Fruit fly (Drosophila melanogaster) whole organism, embryonic: Measurements from ENCODE around the gene CG7530.
A peak's percentile ranks its signal among the peaks of the same experiment; 100 is the strongest.

Source experiments
- Aef1 ChIP-seq: fragments of 200-800 bp; sonication (Bioruptor generic); IDR thresholded peaks from 3 replicates; pipeline ENCODE4 v1.3.6; 2022; ENCODE audit warnings: missing biosample characterization, missing genetic modification characterization
- Asciz ChIP-seq: fragments of 200-800 bp; sonication (Bioruptor generic); optimal IDR thresholded peaks from 2 replicates; lab custom pipeline; 2017; ENCODE audit warnings: missing biosample characterization, mild to moderate bottlenecking, missing genetic modification characterization, missing genetic modification reagents
- CG14860 ChIP-seq: fragments of 200-800 bp; sonication (Bioruptor generic); IDR thresholded peaks from 3 replicates; pipeline ENCODE4 v1.3.6; 2022; ENCODE audit warnings: missing biosample characterization, missing genetic modification characterization; ENCODE audit not compliant: partially characterized antibody
- CG17568 ChIP-seq: fragments of 200-800 bp; sonication (Bioruptor generic); optimal IDR thresholded peaks from 2 replicates; lab custom pipeline; 2018; ENCODE audit warnings: missing biosample characterization, mild to moderate bottlenecking, missing genetic modification characterization, moderate library complexity
- CG17612 ChIP-seq: fragments of 200-800 bp; sonication (Bioruptor generic); IDR thresholded peaks from 2 replicates; pipeline ENCODE4 v1.3.6; 2022; ENCODE audit warnings: missing biosample characterization, missing genetic modification characterization
- CG30431 ChIP-seq: fragments of 200-800 bp; sonication (Bioruptor generic); optimal IDR thresholded peaks from 2 replicates; lab custom pipeline; 2017; ENCODE audit warnings: missing biosample characterization, missing genetic modification characterization
- CG31224 ChIP-seq: fragments of 200-800 bp; sonication (Bioruptor generic); IDR thresholded peaks from 2 replicates; pipeline ENCODE4 v1.3.6; 2022; ENCODE audit warnings: missing biosample characterization, missing genetic modification characterization
- CG6689 ChIP-seq: fragments of 200-800 bp; sonication (Bioruptor generic); IDR thresholded peaks from 2 replicates; pipeline ENCODE4 v1.3.6; 2022; ENCODE audit warnings: missing biosample characterization, missing genetic modification characterization
- CG6765 ChIP-seq: fragments of 200-800 bp; sonication (Bioruptor generic); optimal IDR thresholded peaks from 3 replicates; lab custom pipeline; 2017; ENCODE audit warnings: missing biosample characterization, mild to moderate bottlenecking, missing genetic modification characterization
- CG7745 ChIP-seq: fragments of 200-800 bp; sonication (Bioruptor generic); optimal IDR thresholded peaks from 2 replicates; lab custom pipeline; 2018; ENCODE audit warnings: missing biosample characterization, mild to moderate bottlenecking, missing genetic modification characterization, moderate library complexity
- CG9876 ChIP-seq: fragments of 200-800 bp; sonication (Bioruptor generic); optimal IDR thresholded peaks from 2 replicates; lab custom pipeline; 2016; ENCODE audit warnings: missing biosample characterization, missing genetic modification characterization
- CG9932 ChIP-seq: fragments of 200-800 bp; sonication (Bioruptor generic); IDR thresholded peaks from 2 replicates; pipeline ENCODE4 v1.3.6; 2022; ENCODE audit warnings: missing biosample characterization, missing genetic modification characterization
- CTCF ChIP-seq: fragments of 200-800 bp; sonication (Bioruptor generic); optimal IDR thresholded peaks from 2 replicates; lab custom pipeline; 2017; ENCODE audit warnings: missing biosample characterization, mild to moderate bottlenecking, missing genetic modification characterization, moderate library complexity
- Dek ChIP-seq: fragments of 200-800 bp; sonication (Bioruptor generic); optimal IDR thresholded peaks from 3 replicates; lab custom pipeline; 2019; ENCODE audit warnings: missing biosample characterization, mild to moderate bottlenecking, missing genetic modification characterization, moderate library complexity
- HHEX ChIP-seq: fragments of 200-800 bp; sonication (Bioruptor generic); optimal IDR thresholded peaks from 3 replicates; lab custom pipeline; 2017; ENCODE audit warnings: missing biosample characterization, mild to moderate bottlenecking, missing genetic modification characterization, missing genetic modification reagents
- Hmr ChIP-seq: fragments of 200-800 bp; sonication (Bioruptor generic); optimal IDR thresholded peaks from 3 replicates; lab custom pipeline; 2017; ENCODE audit warnings: mild to moderate bottlenecking, missing biosample characterization, missing genetic modification reagents, missing genetic modification characterization
- Med ChIP-seq: fragments of 200-800 bp; sonication (Bioruptor generic); peaks from one replicate; lab custom pipeline; 2016; ENCODE audit warnings: missing biosample characterization, missing genetic modification characterization, mild to moderate bottlenecking, inconsistent platforms, moderate library complexity
- Neu2 ChIP-seq: fragments of 200-800 bp; sonication (Bioruptor generic); optimal IDR thresholded peaks from 3 replicates; lab custom pipeline; 2016; ENCODE audit warnings: missing biosample characterization, missing genetic modification characterization, borderline replicate concordance
- Six4 ChIP-seq: fragments of 200-800 bp; sonication (Bioruptor generic); optimal IDR thresholded peaks from 2 replicates; lab custom pipeline; 2016; ENCODE audit warnings: missing biosample characterization, missing genetic modification characterization
- Stat92E ChIP-seq, 3 experiments: fragments of >200 bp in 2 of 3; fragments of 200-800 bp in 1 of 3; sonication (Bioruptor generic) in 1 of 3; optimal IDR thresholded peaks; 2 replicates each; lab custom pipeline; 2017 to 2019; ENCODE audit warnings: missing biosample characterization in 3 of 3, missing genetic modification characterization in 3 of 3, mild to moderate bottlenecking in 1 of 3, moderate library complexity in 1 of 3
- ase ChIP-seq: fragments of 200-800 bp; sonication (Bioruptor generic); IDR thresholded peaks from 3 replicates; pipeline ENCODE4 v1.3.6; 2022; ENCODE audit warnings: missing biosample characterization, missing genetic modification characterization
- bowl ChIP-seq: fragments of 200-800 bp; sonication (Bioruptor generic); IDR thresholded peaks from 2 replicates; pipeline ENCODE4 v1.3.6; 2022; ENCODE audit warnings: missing biosample characterization, missing genetic modification characterization
- chinmo ChIP-seq: fragments of 200-800 bp; sonication (Bioruptor generic); IDR thresholded peaks from 4 replicates; pipeline ENCODE4 v1.3.6; 2022; ENCODE audit warnings: missing biosample characterization, missing genetic modification characterization; ENCODE audit not compliant: partially characterized antibody
- chm ChIP-seq: fragments of 200-800 bp; sonication (Bioruptor generic); IDR thresholded peaks from 2 replicates; pipeline ENCODE4 v1.3.6; 2022; ENCODE audit warnings: missing biosample characterization, missing genetic modification characterization
- corto ChIP-seq: fragments of 200-800 bp; sonication (Bioruptor generic); optimal IDR thresholded peaks from 2 replicates; lab custom pipeline; 2016; ENCODE audit warnings: missing biosample characterization, mild to moderate bottlenecking, missing genetic modification characterization, moderate library complexity
- crol ChIP-seq: fragments of 200-800 bp; sonication (Bioruptor generic); IDR thresholded peaks from 2 replicates; pipeline ENCODE4 v1.3.6; 2022; ENCODE audit warnings: missing biosample characterization, missing genetic modification characterization
- emc ChIP-seq: fragments of 200-800 bp; sonication (Bioruptor generic); optimal IDR thresholded peaks from 2 replicates; lab custom pipeline; 2016; ENCODE audit warnings: missing biosample characterization, missing genetic modification characterization
- eve ChIP-seq, 2 experiments: fragments of >200 bp; optimal IDR thresholded peaks; 2 replicates each; lab custom pipeline; 2017; ENCODE audit warnings: missing biosample characterization in 2 of 2, missing genetic modification characterization in 2 of 2
- exex ChIP-seq: fragments of 200-800 bp; sonication (Bioruptor generic); optimal IDR thresholded peaks from 4 replicates; lab custom pipeline; 2018; ENCODE audit warnings: missing biosample characterization, mild to moderate bottlenecking, missing genetic modification characterization, moderate library complexity
- grau ChIP-seq: fragments of 200-800 bp; optimal IDR thresholded peaks from 3 replicates; lab custom pipeline; 2019; ENCODE audit warnings: missing biosample characterization, mild to moderate bottlenecking, missing genetic modification characterization, moderate library complexity
- hb ChIP-seq: fragments of 200-800 bp; sonication (Bioruptor generic); IDR thresholded peaks from 3 replicates; pipeline ENCODE4 v1.3.6; 2022; ENCODE audit warnings: missing biosample characterization, missing genetic modification characterization; ENCODE audit not compliant: partially characterized antibody
- nau ChIP-seq: fragments of 200-800 bp; sonication (Bioruptor generic); optimal IDR thresholded peaks from 3 replicates; lab custom pipeline; 2017; ENCODE audit warnings: missing biosample characterization, mild to moderate bottlenecking, missing genetic modification characterization, missing genetic modification reagents
- pb ChIP-seq: fragments of 200-800 bp; sonication (Bioruptor generic); optimal IDR thresholded peaks from 3 replicates; lab custom pipeline; 2016; ENCODE audit warnings: missing biosample characterization, missing genetic modification characterization
- sd ChIP-seq: fragments of 200-800 bp; sonication (Bioruptor generic); optimal IDR thresholded peaks from 3 replicates; lab custom pipeline; 2018; ENCODE audit warnings: missing biosample characterization, mild to moderate bottlenecking, missing genetic modification characterization, moderate library complexity
- sens ChIP-seq: fragments of 200-800 bp; sonication (Bioruptor generic); peaks from one replicate; lab custom pipeline; 2016; ENCODE audit warnings: missing biosample characterization, missing genetic modification characterization
- so ChIP-seq: fragments of 200-800 bp; sonication (Bioruptor generic); IDR thresholded peaks from 3 replicates; pipeline ENCODE4 v1.3.6; 2022; ENCODE audit warnings: missing biosample characterization, missing genetic modification characterization
- sr ChIP-seq: fragments of 200-800 bp; sonication (Bioruptor generic); IDR thresholded peaks from 3 replicates; pipeline ENCODE4 v1.3.6; 2022; ENCODE audit warnings: missing biosample characterization, missing genetic modification characterization
- vvl ChIP-seq: fragments of 200-800 bp; sonication (Bioruptor generic); IDR thresholded peaks from 2 replicates; pipeline ENCODE4 v1.3.6; 2022; ENCODE audit warnings: missing biosample characterization, missing genetic modification characterization
- z ChIP-seq: fragments of 200-800 bp; sonication (Bioruptor generic); IDR thresholded peaks from 3 replicates; pipeline ENCODE4 v1.3.6; 2022; ENCODE audit warnings: missing biosample characterization, missing genetic modification characterization

The CG7530 gene

dm6 chr3R:14711447-14712163 is 19.7 kb downstream of the CG7530 start (continued):
- TF ChIP-seq Hmr (peak; percentile 48), z (GFP tag; lab: Robert Waterston, UW) (no peak), Aef1 (GFP tag; lab: Robert Waterston, UW) (peak; percentile 44; the same call in 1 of the 3 replicates), CTCF (GFP tag; lab: Kevin White, UChicago) (no peak), Neu2 (no peak), grau (tag; lab: Kevin White, UChicago) (peak; percentile 42), hb (GFP tag; lab: Robert Waterston, UW) (no peak), CG30431 (GFP tag; lab: Kevin White, UChicago) (no peak), Asciz (GFP tag; lab: Kevin White, UChicago) (no peak), nau (no peak), bowl (GFP tag; lab: Robert Waterston, UW) (no peak), HHEX (GFP tag; lab: Kevin White, UChicago) (no peak), crol (GFP tag; lab: Robert Waterston, UW) (peak; percentile 90), so (0 out of 3 replicates have a peak, but pooled peaks have one; percentile 15), vvl (no peak; the same call in 1 of the 2 replicates), Dek (tag; lab: Kevin White, UChicago) (peak; percentile 29), CG9876 (GFP tag; lab: Kevin White, UChicago) (no peak), Six4 (GFP tag; lab: Kevin White, UChicago) (no peak), CG9932 (GFP tag; lab: Robert Waterston, UW) (peak; percentile 39; the same call in 1 of the 2 replicates), CG7745 (no peak), CG17612 (GFP tag; lab: Robert Waterston, UW) (no peak), CG6689 (GFP tag; lab: Robert Waterston, UW) (no peak), CG14860 (GFP tag; lab: Robert Waterston, UW) (no peak), CG31224 (GFP tag; lab: Robert Waterston, UW) (no peak), ase (no peak), exex (no peak), CG6765 (GFP tag; lab: Kevin White, UChicago) (peak; percentile 0), chm (GFP tag; lab: Robert Waterston, UW) (no peak), emc (GFP tag; lab: Kevin White, UChicago) (no peak)

- peak in 1 of 3 experiments; percentile 13 for TF ChIP-seq Stat92E (GFP tag; optimal IDR thresholded peaks at IDR 0.05; lab: Kevin White, UChicago)
- no peak for TF ChIP-seq corto
- peak; percentile 45 for TF ChIP-seq Med
- TF ChIP-seq CG17568 (GFP tag; lab: Kevin White, UChicago): no peak
- 0 out of 4 replicates have a peak, but pooled peaks have one; percentile 5 for TF ChIP-seq chinmo (GFP tag; lab: Robert Waterston, UW)
- TF ChIP-seq eve (GFP tag; optimal IDR thresholded peaks at IDR 0.05; lab: Kevin White, UChicago): peak in 1 of 2 experiments; percentile 28
- peak; percentile 98 for TF ChIP-seq sd
- TF ChIP-seq pb (GFP tag; lab: Kevin White, UChicago): no peak
- peak; percentile 47 for TF ChIP-seq sens (GFP tag; lab: Kevin White, UChicago)
- peak; percentile 69; the same call in 1 of the 3 replicates for TF ChIP-seq sr (GFP tag; lab: Robert Waterston, UW)
These were observed 20.6 kb downstream of the CG7530 start for dm6 chr3R:14710673-14711072.
